In genomic region chr3R:19264789-19265188, dm6 we compare ENCODE assay signal across 3 fruit fly cellular contexts.
A peak's percentile ranks its signal among the peaks of the same experiment; 100 is the strongest.
TF ChIP-seq lines count a peak whose summit lies in the region.

No protein-coding gene starts in this region.

- no peak for TF ChIP-seq CTCF in whole organism, embryonic (GFP tag; optimal IDR thresholded peaks at IDR 0.05; lab: Kevin White, UChicago)

TF ChIP-seq in whole organism, embryonic, 481 proteins besides CTCF, POLR2A, EP300 and RAD21:
- TF ChIP-seq zfh1 (GFP tag; IDR thresholded peaks at IDR 0.05; lab: Robert Waterston, UW): no peak
- TF ChIP-seq Drgx (GFP tag; IDR thresholded peaks at IDR 0.05; lab: Robert Waterston, UW): peak; percentile 42

TF ChIP-seq in whole organism, prepupa, 60 proteins besides CTCF, POLR2A, EP300 and RAD21:
- TF ChIP-seq fkh (GFP tag; optimal IDR thresholded peaks at IDR 0.05; lab: Kevin White, UChicago): no peak
- TF ChIP-seq topi (GFP tag; optimal IDR thresholded peaks at IDR 0.05; lab: Kevin White, UChicago): no peak
- no peak for TF ChIP-seq Ets21C (GFP tag; optimal IDR thresholded peaks at IDR 0.05; lab: Kevin White, UChicago)
- peak; percentile 31 for TF ChIP-seq CG3919 (GFP tag; optimal IDR thresholded peaks at IDR 0.05; lab: Kevin White, UChicago)
- TF ChIP-seq Eip78C (GFP tag; lab: Kevin White, UChicago): peak; percentile 66
- peak; percentile 35; the same call in 1 of the 2 replicates for TF ChIP-seq CG11294 (GFP tag; IDR thresholded peaks at IDR 0.05; lab: Robert Waterston, UW)
- no peak for TF ChIP-seq ss (GFP tag; optimal IDR thresholded peaks at IDR 0.05; lab: Kevin White, UChicago)
- TF ChIP-seq CG16779 (tag; optimal IDR thresholded peaks at IDR 0.05; lab: Kevin White, UChicago): no peak
- no peak for TF ChIP-seq Hr38 (GFP tag; optimal IDR thresholded peaks at IDR 0.05; lab: Kevin White, UChicago)
- no peak for TF ChIP-seq Ets96B (tag; optimal IDR thresholded peaks at IDR 0.05; lab: Kevin White, UChicago)
- no peak for TF ChIP-seq CG10669 (GFP tag; optimal IDR thresholded peaks at IDR 0.05; lab: Kevin White, UChicago)
- peak; percentile 16 for TF ChIP-seq CG10631 (GFP tag; optimal IDR thresholded peaks at IDR 0.05; lab: Kevin White, UChicago)
- TF ChIP-seq net (GFP tag; optimal IDR thresholded peaks at IDR 0.05; lab: Kevin White, UChicago): no peak
- peak; percentile 45 for TF ChIP-seq CG4318 (GFP tag; optimal IDR thresholded peaks at IDR 0.05; lab: Kevin White, UChicago)
- peak; percentile 64; the same call in 2 of the 3 replicates for TF ChIP-seq CG8119 (GFP tag; IDR thresholded peaks at IDR 0.05; lab: Robert Waterston, UW)
- TF ChIP-seq salr (GFP tag; optimal IDR thresholded peaks at IDR 0.05; lab: Kevin White, UChicago): no peak
- TF ChIP-seq fd85E (GFP tag; optimal IDR thresholded peaks at IDR 0.05; lab: Kevin White, UChicago): no peak
- TF ChIP-seq CG6276 (GFP tag; optimal IDR thresholded peaks at IDR 0.05; lab: Kevin White, UChicago): peak; percentile 74
- no peak for TF ChIP-seq spab (GFP tag; optimal IDR thresholded peaks at IDR 0.05; lab: Kevin White, UChicago)
- no peak for TF ChIP-seq dsx (GFP tag; optimal IDR thresholded peaks at IDR 0.05; lab: Kevin White, UChicago; ENCODE audit: poor library complexity, severe bottlenecking)
- TF ChIP-seq CG31627 (GFP tag; optimal IDR thresholded peaks at IDR 0.05; lab: Kevin White, UChicago): no peak
- no peak for TF ChIP-seq CG34406 (GFP tag; optimal IDR thresholded peaks at IDR 0.05; lab: Kevin White, UChicago)
- no peak for TF ChIP-seq CG3032 (tag; optimal IDR thresholded peaks at IDR 0.05; lab: Kevin White, UChicago)
- TF ChIP-seq CG7368 (GFP tag; optimal IDR thresholded peaks at IDR 0.05; lab: Kevin White, UChicago): no peak
- no peak for TF ChIP-seq CG8632 (GFP tag; optimal IDR thresholded peaks at IDR 0.05; lab: Kevin White, UChicago)
- no peak for TF ChIP-seq CG9139 (GFP tag; optimal IDR thresholded peaks at IDR 0.05; lab: Kevin White, UChicago)
- TF ChIP-seq Sox14 (GFP tag; optimal IDR thresholded peaks at IDR 0.05; lab: Kevin White, UChicago): no peak
- peak; percentile 75 for TF ChIP-seq eg (GFP tag; IDR thresholded peaks at IDR 0.05; lab: Robert Waterston, UW)
- TF ChIP-seq CG6854 (GFP tag; optimal IDR thresholded peaks at IDR 0.05; lab: Kevin White, UChicago): no peak
- TF ChIP-seq CG8319 (GFP tag; optimal IDR thresholded peaks at IDR 0.05; lab: Kevin White, UChicago): peak; percentile 22
- no peak for TF ChIP-seq vri (GFP tag; optimal IDR thresholded peaks at IDR 0.05; lab: Kevin White, UChicago)
- peak; percentile 30 for TF ChIP-seq dac (GFP tag; optimal IDR thresholded peaks at IDR 0.05; lab: Kevin White, UChicago)
- no peak for TF ChIP-seq Met (GFP tag; optimal IDR thresholded peaks at IDR 0.05; lab: Kevin White, UChicago)
- TF ChIP-seq CG32006 (GFP tag; optimal IDR thresholded peaks at IDR 0.05; lab: Kevin White, UChicago): peak; percentile 70
- peak; percentile 39 for TF ChIP-seq Hr4 (GFP tag; optimal IDR thresholded peaks at IDR 0.05; lab: Kevin White, UChicago)
- peak; percentile 19 for TF ChIP-seq OdsH (GFP tag; optimal IDR thresholded peaks at IDR 0.05; lab: Kevin White, UChicago)
- TF ChIP-seq lz (GFP tag; optimal IDR thresholded peaks at IDR 0.05; lab: Kevin White, UChicago): no peak
- TF ChIP-seq CG6163 (GFP tag; IDR thresholded peaks at IDR 0.05; lab: Robert Waterston, UW): peak; percentile 60; the same call in 2 of the 3 replicates
- TF ChIP-seq achi (GFP tag; optimal IDR thresholded peaks at IDR 0.05; lab: Kevin White, UChicago): peak; percentile 20
- peak; percentile 24 for TF ChIP-seq CG6792 (GFP tag; optimal IDR thresholded peaks at IDR 0.05; lab: Kevin White, UChicago)
- TF ChIP-seq Gug (GFP tag; IDR thresholded peaks at IDR 0.05; lab: Robert Waterston, UW): peak; percentile 58
- peak; percentile 60 for TF ChIP-seq CG15336 (GFP tag; IDR thresholded peaks at IDR 0.05; lab: Robert Waterston, UW)
- TF ChIP-seq CG11902 (GFP tag; optimal IDR thresholded peaks at IDR 0.05; lab: Kevin White, UChicago): no peak
- no peak for TF ChIP-seq Lpt (GFP tag; optimal IDR thresholded peaks at IDR 0.05; lab: Kevin White, UChicago)
- no peak for TF ChIP-seq CG6808 (GFP tag; optimal IDR thresholded peaks at IDR 0.05; lab: Kevin White, UChicago)

TF ChIP-seq in whole organism, pupa, 21 proteins besides CTCF, POLR2A, EP300 and RAD21:
- TF ChIP-seq CG17806 (tag; optimal IDR thresholded peaks at IDR 0.05; lab: Kevin White, UChicago): no peak
- TF ChIP-seq CG32121 (GFP tag; IDR thresholded peaks at IDR 0.05; lab: Robert Waterston, UW): no peak
- TF ChIP-seq fd96Ca (GFP tag; IDR thresholded peaks at IDR 0.05; lab: Robert Waterston, UW): peak; percentile 67; the same call in 2 of the 3 replicates
- no peak for TF ChIP-seq EcR (GFP tag; optimal IDR thresholded peaks at IDR 0.05; lab: Kevin White, UChicago)
- no peak for TF ChIP-seq CG10348 (GFP tag; IDR thresholded peaks at IDR 0.05; lab: Robert Waterston, UW)
- TF ChIP-seq CG8159 (tag; optimal IDR thresholded peaks at IDR 0.05; lab: Kevin White, UChicago): no peak
- TF ChIP-seq CG4496 (GFP tag; IDR thresholded peaks at IDR 0.05; lab: Robert Waterston, UW): peak; percentile 54; the same call in 2 of the 3 replicates
- TF ChIP-seq rn (GFP tag; IDR thresholded peaks at IDR 0.05; lab: Robert Waterston, UW): no peak
- no peak for TF ChIP-seq CG15710 (tag; optimal IDR thresholded peaks at IDR 0.05; lab: Kevin White, UChicago)
- TF ChIP-seq CG12605 (GFP tag; IDR thresholded peaks at IDR 0.05; lab: Robert Waterston, UW): no peak
- peak; percentile 62 for TF ChIP-seq CG14655 (GFP tag; optimal IDR thresholded peaks at IDR 0.05; lab: Kevin White, UChicago)
- no peak for TF ChIP-seq Pif1B (GFP tag; optimal IDR thresholded peaks at IDR 0.05; lab: Kevin White, UChicago)
- TF ChIP-seq CG8301 (tag; optimal IDR thresholded peaks at IDR 0.05; lab: Kevin White, UChicago): peak; percentile 60
- no peak for TF ChIP-seq D1 (tag; optimal IDR thresholded peaks at IDR 0.05; lab: Kevin White, UChicago)
- TF ChIP-seq gl (tag; optimal IDR thresholded peaks at IDR 0.05; lab: Kevin White, UChicago): no peak
- TF ChIP-seq Pif1A (GFP tag; optimal IDR thresholded peaks at IDR 0.05; lab: Kevin White, UChicago): peak; percentile 39
- TF ChIP-seq Ets98B (GFP tag; IDR thresholded peaks at IDR 0.05; lab: Robert Waterston, UW): peak; percentile 33; the same call in 1 of the 2 replicates
- no peak for TF ChIP-seq CG9948 (tag; optimal IDR thresholded peaks at IDR 0.05; lab: Kevin White, UChicago)
- TF ChIP-seq Snoo (tag; optimal IDR thresholded peaks at IDR 0.05; lab: Kevin White, UChicago): no peak
TF ChIP-seq in whole organism, pupa: peak in this region for 6.

Comparison
In these comparisons a context has a peak if more than half of its experiments do, and no peak if none do; other contexts are left out.
1. Of the 7 proteins assayed by ChIP-seq in both whole organism, embryonic and whole organism, prepupa: peak only in whole organism, embryonic: none; only in whole organism, prepupa: Gug; in both: none; in neither: 6.